Worm (Caenorhabditis elegans) whole organism, L1 larva: ENCODE results near the gene dhs-19.

Experiments
- blmp-1 ChIP-seq: fragments of 150-350 bp; optimal IDR thresholded peaks from 2 replicates; lab custom pipeline; 2014; ENCODE audit warnings: missing biosample characterization, missing genetic modification characterization
- ceh-82 ChIP-seq, 3 experiments: fragments of 150-350 bp in 1 of 3; sonication (generic microtip) in 2 of 3; optimal IDR thresholded peaks; 2 replicates each; lab custom pipeline; 2014 to 2017; ENCODE audit warnings: missing biosample characterization in 3 of 3, missing genetic modification characterization in 3 of 3
- elt-2 ChIP-seq: sonication (generic microtip); optimal IDR thresholded peaks from 2 replicates; lab custom pipeline; 2016; ENCODE audit warnings: missing genetic modification characterization, mild to moderate bottlenecking, inconsistent platforms, missing compliant biosample characterization, missing genetic modification reagents
- fkh-10 ChIP-seq: sonication (generic microtip); optimal IDR thresholded peaks from 2 replicates; lab custom pipeline; 2017; ENCODE audit warnings: missing biosample characterization, missing genetic modification reagents, missing genetic modification characterization
- isw-1 ChIP-seq: fragments of 200-800 bp; sonication (Bioruptor generic); IDR thresholded peaks from 2 replicates; pipeline ENCODE4 v1.3.6; 2022; ENCODE audit warnings: missing genetic modification characterization, missing compliant biosample characterization
- lsy-2 ChIP-seq, 2 experiments: fragments of 150-350 bp; optimal IDR thresholded peaks; 2 replicates each; lab custom pipeline; 2014; ENCODE audit warnings: missing biosample characterization in 2 of 2, missing genetic modification characterization in 2 of 2
- mep-1 ChIP-seq: fragments of 150-350 bp; optimal IDR thresholded peaks from 2 replicates; lab custom pipeline; 2014; ENCODE audit warnings: missing biosample characterization, missing genetic modification characterization
- nhr-12 ChIP-seq: sonication (generic microtip); optimal IDR thresholded peaks from 2 replicates; lab custom pipeline; 2017; ENCODE audit warnings: missing biosample characterization, missing genetic modification characterization
- nhr-77 ChIP-seq: fragments of 150-350 bp; optimal IDR thresholded peaks from 2 replicates; lab custom pipeline; 2014; ENCODE audit warnings: missing biosample characterization, missing genetic modification characterization
- sptf-1 ChIP-seq: fragments of 150-350 bp; optimal IDR thresholded peaks from 2 replicates; lab custom pipeline; 2014; ENCODE audit warnings: missing biosample characterization, missing genetic modification characterization
- unc-62 ChIP-seq: fragments of 150-350 bp; optimal IDR thresholded peaks from 2 replicates; lab custom pipeline; 2014; ENCODE audit warnings: missing biosample characterization, missing genetic modification reagents, missing genetic modification characterization
- ztf-4 ChIP-seq: fragments of 150-350 bp; optimal IDR thresholded peaks from 2 replicates; lab custom pipeline; 2014; ENCODE audit warnings: missing biosample characterization, missing genetic modification characterization

DNA sequence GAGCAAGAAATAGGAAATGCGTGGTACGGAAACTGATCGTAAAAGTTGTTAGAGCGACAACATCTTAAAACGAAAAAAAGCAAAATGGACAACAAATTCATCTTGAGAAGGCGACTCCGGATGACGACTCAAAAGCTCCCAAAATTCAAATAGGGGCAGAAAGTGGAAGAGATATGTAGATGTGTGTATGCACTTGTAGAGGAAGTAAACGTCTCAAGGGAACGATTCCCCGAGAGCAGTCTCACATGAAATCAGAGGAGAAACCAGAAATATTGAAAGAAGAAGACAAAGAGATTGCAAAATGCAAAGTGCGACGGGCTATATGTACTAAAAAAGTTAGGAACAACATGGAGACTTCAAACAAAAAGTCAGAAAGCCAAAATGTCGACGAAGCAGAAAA, 46.8 kb downstream of the dhs-19 start, which contains the start of gene F57B7.2:
- TF ChIP-seq ceh-82 (tag; optimal IDR thresholded peaks at IDR 0.05; lab: Kevin White, UChicago) = no peak
- TF ChIP-seq isw-1 = no peak
- TF ChIP-seq nhr-77 (tag; lab: Kevin White, UChicago) = no peak
- TF ChIP-seq lsy-2 (tag; optimal IDR thresholded peaks at IDR 0.05; lab: Kevin White, UChicago) = no peak
- TF ChIP-seq sptf-1 = no peak
- no peak for TF ChIP-seq fkh-10 (GFP tag; lab: Kevin White, UChicago)
- TF ChIP-seq unc-62 (GFP tag; lab: Kevin White, UChicago) = no peak
- TF ChIP-seq mep-1 = no peak
- TF ChIP-seq nhr-12 = no peak
- no peak for TF ChIP-seq blmp-1 (tag; lab: Kevin White, UChicago)
- TF ChIP-seq ztf-4 = no peak
- no peak for TF ChIP-seq elt-2 (tag; lab: Kevin White, UChicago)
